Worm (Caenorhabditis elegans) whole organism, L1 larva: ENCODE measurements around the gene T04F3.3.
A peak's percentile ranks its signal among the peaks of the same experiment; 100 is the strongest.

ENCODE experiments used
- C16A3.4 ChIP-seq: fragments of 150-350 bp; optimal IDR thresholded peaks from 2 replicates; lab custom pipeline; 2014; ENCODE audit warnings: missing biosample characterization, missing genetic modification characterization
- aly-2 ChIP-seq: fragments of 150-350 bp; optimal IDR thresholded peaks from 2 replicates; lab custom pipeline; 2014; ENCODE audit warnings: missing biosample characterization, missing genetic modification characterization
- blmp-1 ChIP-seq: fragments of 150-350 bp; optimal IDR thresholded peaks from 2 replicates; lab custom pipeline; 2014; ENCODE audit warnings: missing biosample characterization, missing genetic modification characterization
- ceh-82 ChIP-seq, 3 experiments: fragments of 150-350 bp in 1 of 3; sonication (generic microtip) in 2 of 3; optimal IDR thresholded peaks; 2 replicates each; lab custom pipeline; 2014 to 2017; ENCODE audit warnings: missing biosample characterization in 3 of 3, missing genetic modification characterization in 3 of 3
- ceh-90 ChIP-seq: sonication (generic microtip); optimal IDR thresholded peaks from 2 replicates; lab custom pipeline; 2016; ENCODE audit warnings: missing genetic modification characterization, missing compliant biosample characterization
- ces-1 ChIP-seq: fragments of 150-350 bp; optimal IDR thresholded peaks from 2 replicates; lab custom pipeline; 2014; ENCODE audit warnings: missing biosample characterization, missing genetic modification reagents, missing genetic modification characterization
- dpl-1 ChIP-seq, 3 experiments: fragments of 150-350 bp in 2 of 3; sonication (generic microtip) in 1 of 3; optimal IDR thresholded peaks; 2 replicates each; lab custom pipeline; 2014 to 2017; ENCODE audit warnings: missing biosample characterization in 3 of 3, missing genetic modification characterization in 3 of 3, missing genetic modification reagents in 3 of 3
- dsc-1 ChIP-seq: sonication (generic microtip); optimal IDR thresholded peaks from 2 replicates; lab custom pipeline; 2016; ENCODE audit warnings: mild to moderate bottlenecking, missing genetic modification characterization, missing compliant biosample characterization
- egl-13 ChIP-seq: sonication (generic microtip); optimal IDR thresholded peaks from 2 replicates; lab custom pipeline; 2016; ENCODE audit warnings: missing genotype, missing genetic modification reagents, missing genetic modification characterization, missing compliant biosample characterization
- egl-27 ChIP-seq, 2 experiments: fragments of 150-350 bp in 1 of 2; sonication (generic microtip); optimal IDR thresholded peaks; 3 replicates each; lab custom pipeline; 2017 to 2018; ENCODE audit warnings: missing biosample characterization in 2 of 2, missing genetic modification characterization in 2 of 2, missing genetic modification reagents in 2 of 2
- elt-2 ChIP-seq: sonication (generic microtip); optimal IDR thresholded peaks from 2 replicates; lab custom pipeline; 2016; ENCODE audit warnings: missing genetic modification characterization, mild to moderate bottlenecking, inconsistent platforms, missing compliant biosample characterization, missing genetic modification reagents
- elt-3 ChIP-seq, 6 experiments: fragments of 150-350 bp in 1 of 6; sonication (generic microtip); optimal IDR thresholded peaks; 2 replicates each; lab custom pipeline; 2017 to 2018; ENCODE audit warnings: missing biosample characterization in 6 of 6, missing genetic modification characterization in 6 of 6, inconsistent platforms in 1 of 6
- fkh-4 ChIP-seq: sonication (generic microtip); optimal IDR thresholded peaks from 2 replicates; lab custom pipeline; 2016; ENCODE audit warnings: missing compliant biosample characterization, missing genetic modification characterization, borderline replicate concordance
- fkh-8 ChIP-seq: sonication (generic microtip); optimal IDR thresholded peaks from 2 replicates; lab custom pipeline; 2016; ENCODE audit warnings: mild to moderate bottlenecking, missing genetic modification characterization, missing compliant biosample characterization
- grh-1 ChIP-seq: fragments of 200-800 bp; sonication (Bioruptor generic); IDR thresholded peaks from 2 replicates; pipeline ENCODE4 v1.3.6; 2022; ENCODE audit warnings: missing genetic modification reagents, missing genetic modification characterization, missing compliant biosample characterization
- irx-1 ChIP-seq: sonication (generic microtip); optimal IDR thresholded peaks from 2 replicates; lab custom pipeline; 2016; ENCODE audit warnings: missing genetic modification characterization, missing compliant biosample characterization
- isw-1 ChIP-seq: fragments of 200-800 bp; sonication (Bioruptor generic); IDR thresholded peaks from 2 replicates; pipeline ENCODE4 v1.3.6; 2022; ENCODE audit warnings: missing genetic modification characterization, missing compliant biosample characterization
- lin-13 ChIP-seq: fragments of 150-350 bp; optimal IDR thresholded peaks from 2 replicates; lab custom pipeline; 2014; ENCODE audit warnings: missing biosample characterization, missing genetic modification reagents, missing genetic modification characterization
- lin-14 ChIP-seq: fragments of 200-800 bp; sonication (Bioruptor generic); optimal IDR thresholded peaks from 2 replicates; lab custom pipeline; 2018; ENCODE audit warnings: mild to moderate bottlenecking, missing genetic modification characterization, moderate library complexity, missing compliant biosample characterization
- lin-15B ChIP-seq: fragments of 150-350 bp; sonication (generic microtip); optimal IDR thresholded peaks from 3 replicates; lab custom pipeline; 2014; ENCODE audit warnings: missing biosample characterization, missing genetic modification characterization
- lin-35 ChIP-seq, 2 experiments: fragments of 150-350 bp; optimal IDR thresholded peaks; 2 replicates each; lab custom pipeline; 2014; ENCODE audit warnings: missing biosample characterization in 2 of 2, missing genetic modification characterization in 2 of 2, missing genetic modification reagents in 2 of 2
- lsy-2 ChIP-seq, 2 experiments: fragments of 150-350 bp; optimal IDR thresholded peaks; 2 replicates each; lab custom pipeline; 2014; ENCODE audit warnings: missing biosample characterization in 2 of 2, missing genetic modification characterization in 2 of 2
- mdl-1 ChIP-seq, 2 experiments: fragments of 150-350 bp; optimal IDR thresholded peaks; 2 replicates each; lab custom pipeline; 2014 to 2017; ENCODE audit warnings: missing biosample characterization in 2 of 2, missing genetic modification characterization in 2 of 2, inconsistent platforms in 1 of 2
- mep-1 ChIP-seq: fragments of 150-350 bp; optimal IDR thresholded peaks from 2 replicates; lab custom pipeline; 2014; ENCODE audit warnings: missing biosample characterization, missing genetic modification characterization
- nhr-19 ChIP-seq: fragments of 200-800 bp; sonication (Bioruptor generic); conservative IDR thresholded peaks from 2 replicates; pipeline ENCODE4 v1.3.6; 2022; ENCODE audit warnings: missing genetic modification characterization, missing compliant biosample characterization
- nhr-20 ChIP-seq: sonication (generic microtip); optimal IDR thresholded peaks from 2 replicates; lab custom pipeline; 2016; ENCODE audit warnings: mild to moderate bottlenecking, missing genetic modification characterization, missing compliant biosample characterization
- nhr-28 ChIP-seq: fragments of 150-350 bp; optimal IDR thresholded peaks from 2 replicates; lab custom pipeline; 2014; ENCODE audit warnings: missing biosample characterization, missing genetic modification characterization
- nhr-71 ChIP-seq: sonication (generic microtip); optimal IDR thresholded peaks from 2 replicates; lab custom pipeline; 2016; ENCODE audit warnings: mild to moderate bottlenecking, missing genetic modification characterization, moderate library complexity, missing compliant biosample characterization
- nhr-85 ChIP-seq: sonication (generic microtip); peaks from one replicate; lab custom pipeline; 2016; ENCODE audit warnings: missing genetic modification characterization, inconsistent platforms, missing compliant biosample characterization
- pax-3 ChIP-seq: fragments of 200-800 bp; sonication (Bioruptor generic); optimal IDR thresholded peaks from 2 replicates; lab custom pipeline; 2018; ENCODE audit warnings: mild to moderate bottlenecking, missing genetic modification characterization, moderate library complexity, missing compliant biosample characterization
- pqm-1 ChIP-seq: sonication (generic microtip); optimal IDR thresholded peaks from 3 replicates; lab custom pipeline; 2017; ENCODE audit warnings: missing biosample characterization, missing genetic modification characterization
- skn-1 ChIP-seq: fragments of 150-350 bp; optimal IDR thresholded peaks from 2 replicates; lab custom pipeline; 2014; ENCODE audit warnings: missing biosample characterization, missing genetic modification characterization
- snu-23 ChIP-seq: sonication (generic microtip); optimal IDR thresholded peaks from 2 replicates; lab custom pipeline; 2016; ENCODE audit warnings: missing genetic modification characterization, missing compliant biosample characterization
- sox-4 ChIP-seq: sonication (generic microtip); optimal IDR thresholded peaks from 2 replicates; lab custom pipeline; 2016; ENCODE audit warnings: missing genetic modification characterization, missing compliant biosample characterization
- sptf-1 ChIP-seq: fragments of 150-350 bp; optimal IDR thresholded peaks from 2 replicates; lab custom pipeline; 2014; ENCODE audit warnings: missing biosample characterization, missing genetic modification characterization
- sup-37 ChIP-seq: fragments of 200-800 bp; sonication (Bioruptor generic); optimal IDR thresholded peaks from 2 replicates; lab custom pipeline; 2018; ENCODE audit warnings: mild to moderate bottlenecking, missing genetic modification characterization, missing compliant biosample characterization
- tbx-2 ChIP-seq: sonication (generic microtip); optimal IDR thresholded peaks from 2 replicates; lab custom pipeline; 2016; ENCODE audit warnings: missing genetic modification characterization, missing compliant biosample characterization
- tlp-1 ChIP-seq: fragments of 150-350 bp; optimal IDR thresholded peaks from 2 replicates; lab custom pipeline; 2014; ENCODE audit warnings: missing biosample characterization, missing genetic modification characterization
- unc-62 ChIP-seq: fragments of 150-350 bp; optimal IDR thresholded peaks from 2 replicates; lab custom pipeline; 2014; ENCODE audit warnings: missing biosample characterization, missing genetic modification reagents, missing genetic modification characterization
- vab-15 ChIP-seq: sonication (generic microtip); optimal IDR thresholded peaks from 2 replicates; lab custom pipeline; 2017; ENCODE audit warnings: missing genotype, mild to moderate bottlenecking, missing genetic modification characterization, missing compliant biosample characterization
- zag-1 ChIP-seq: fragments of 150-350 bp; optimal IDR thresholded peaks from 2 replicates; lab custom pipeline; 2014; ENCODE audit warnings: missing biosample characterization, missing genetic modification characterization

The T04F3.3 gene

ce11 chrV:11799252-11799822 is 40.6 kb downstream of the T04F3.3 start (continued):
- TF ChIP-seq lin-35 (GFP tag; optimal IDR thresholded peaks at IDR 0.05; lab: Kevin White, UChicago) (peak in 1 of 2 experiments; percentile 71), dpl-1 (GFP tag; optimal IDR thresholded peaks at IDR 0.05; lab: Kevin White, UChicago) (no peak), grh-1 (GFP tag; lab: Robert Waterston, UW) (peak; percentile 76), egl-27 (tag; optimal IDR thresholded peaks at IDR 0.05; lab: Kevin White, UChicago) (peak in 1 of 2 experiments; percentile 36), vab-15 (peak; percentile 56), pqm-1 (tag; lab: Kevin White, UChicago) (no peak), egl-13 (tag; lab: Kevin White, UChicago) (no peak), dsc-1 (tag; lab: Kevin White, UChicago) (no peak), irx-1 (tag; lab: Kevin White, UChicago) (peak; percentile 38), mep-1 (tag; lab: Kevin White, UChicago) (no peak), zag-1 (tag; lab: Kevin White, UChicago) (no peak), lin-15B (tag; lab: Kevin White, UChicago) (no peak), fkh-8 (tag; lab: Kevin White, UChicago) (no peak), sup-37 (GFP tag; lab: Kevin White, UChicago) (no peak), ceh-90 (tag; lab: Kevin White, UChicago) (no peak), ceh-82 (tag; optimal IDR thresholded peaks at IDR 0.05; lab: Kevin White, UChicago) (no peak), isw-1 (no peak), sox-4 (tag; lab: Kevin White, UChicago) (no peak), sptf-1 (no peak), C16A3.4 (tag; lab: Kevin White, UChicago) (peak; percentile 46), blmp-1 (tag; lab: Kevin White, UChicago) (peak; percentile 80), snu-23 (GFP tag; lab: Kevin White, UChicago) (peak; percentile 76), aly-2 (no peak), unc-62 (GFP tag; lab: Kevin White, UChicago) (no peak), skn-1 (tag; lab: Kevin White, UChicago) (no peak), lin-14 (GFP tag; lab: Kevin White, UChicago) (peak; percentile 89), mdl-1 (tag; optimal IDR thresholded peaks at IDR 0.05; lab: Kevin White, UChicago) (peak in 1 of 2 experiments; percentile 96), nhr-28 (no peak), pax-3 (tag; lab: Kevin White, UChicago) (no peak), elt-2 (no peak), lin-13 (GFP tag; lab: Kevin White, UChicago) (peak; percentile 41), fkh-4 (tag; lab: Kevin White, UChicago) (no peak)
- TF ChIP-seq, all 84 proteins: peak for 26

ce11 chrV:11800486-11800885 is 41.8 kb downstream of the T04F3.3 start:
- TF ChIP-seq lsy-2 (tag; optimal IDR thresholded peaks at IDR 0.05; lab: Kevin White, UChicago) (peak in 1 of 2 experiments; percentile 11), tbx-2 (peak; percentile 21), sup-37 (GFP tag; lab: Kevin White, UChicago) (no peak), ces-1 (GFP tag; lab: Kevin White, UChicago) (no peak), nhr-71 (tag; lab: Kevin White, UChicago) (peak; percentile 34), tlp-1 (tag; lab: Kevin White, UChicago) (no peak), nhr-85 (peak; percentile 76), elt-3 (tag; optimal IDR thresholded peaks at IDR 0.05; lab: Kevin White, UChicago) (peak in 2 of 6 experiments; percentile 9 to 36), sptf-1 (no peak), nhr-19 (GFP tag; lab: Robert Waterston, UW) (peak; percentile 26), grh-1 (GFP tag; lab: Robert Waterston, UW) (peak; percentile 24; the same call in 1 of the 2 replicates), nhr-20 (peak; percentile 78), unc-62 (GFP tag; lab: Kevin White, UChicago) (no peak)
